Worm (Caenorhabditis elegans) whole organism, L4 larva: ENCODE results near the gene srx-12.

Experiments used
- R02D3.7 ChIP-seq: fragments of 150-350 bp; sonication (generic microtip); optimal IDR thresholded peaks from 3 replicates; lab custom pipeline; 2014; ENCODE audit warnings: missing biosample characterization, missing genetic modification characterization
- T20F7.1 ChIP-seq: fragments of 200-800 bp; sonication (Bioruptor generic); optimal IDR thresholded peaks from 2 replicates; lab custom pipeline; 2018; ENCODE audit warnings: mild to moderate bottlenecking, missing genetic modification characterization, missing compliant biosample characterization
- Y105C5A.15 ChIP-seq: fragments of 200-800 bp; sonication (Bioruptor generic); IDR thresholded peaks from 2 replicates; pipeline ENCODE4 v1.3.6; 2022; ENCODE audit warnings: missing genetic modification characterization, missing compliant biosample characterization
- Y48G9A.11 ChIP-seq: fragments of 200-800 bp; sonication (Bioruptor generic); IDR thresholded peaks from 2 replicates; pipeline ENCODE4 v1.3.6; 2022; ENCODE audit warnings: missing genetic modification reagents, missing genetic modification characterization, missing compliant biosample characterization
- ama-1 ChIP-seq: fragments of 150-350 bp; optimal IDR thresholded peaks from 2 replicates; lab custom pipeline; 2014; ENCODE audit warnings: inconsistent platforms, mixed read lengths
- ceh-32 ChIP-seq: sonication (generic microtip); optimal IDR thresholded peaks from 2 replicates; lab custom pipeline; 2016; ENCODE audit warnings: mild to moderate bottlenecking, missing genetic modification characterization, missing compliant biosample characterization; ENCODE audit not compliant: poor library complexity
- ctbp-1 ChIP-seq: fragments of 200-800 bp; sonication (Bioruptor generic); IDR thresholded peaks from 2 replicates; pipeline ENCODE4 v1.3.6; 2022; ENCODE audit warnings: missing genetic modification reagents, missing genetic modification characterization, missing compliant biosample characterization
- daf-12 ChIP-seq: fragments of 150-350 bp; optimal IDR thresholded peaks from 2 replicates; lab custom pipeline; 2014; ENCODE audit warnings: missing biosample characterization, missing genetic modification reagents, missing genetic modification characterization
- daf-16 ChIP-seq, 3 experiments: sonication (generic microtip); optimal IDR thresholded peaks; 2 replicates each; lab custom pipeline; 2016 to 2017; ENCODE audit warnings: missing genetic modification characterization in 3 of 3, missing genetic modification reagents in 3 of 3, mild to moderate bottlenecking in 2 of 3, missing compliant biosample characterization in 2 of 3, missing biosample characterization in 1 of 3, moderate library complexity in 1 of 3
- dpl-1 ChIP-seq: fragments of 150-350 bp; optimal IDR thresholded peaks from 2 replicates; lab custom pipeline; 2014; ENCODE audit warnings: missing biosample characterization, missing genetic modification reagents, missing genetic modification characterization
- egl-27 ChIP-seq: sonication (generic microtip); optimal IDR thresholded peaks from 3 replicates; lab custom pipeline; 2017; ENCODE audit warnings: missing biosample characterization, missing genetic modification reagents, missing genetic modification characterization
- egl-43 ChIP-seq: fragments of 200-800 bp; sonication (Bioruptor generic); IDR thresholded peaks from 2 replicates; pipeline ENCODE4 v1.3.6; 2022; ENCODE audit warnings: missing genetic modification reagents, missing genetic modification characterization, missing compliant biosample characterization
- hlh-11 ChIP-seq: fragments of 200-800 bp; sonication (Bioruptor generic); optimal IDR thresholded peaks from 2 replicates; lab custom pipeline; 2018; ENCODE audit warnings: mild to moderate bottlenecking, missing genetic modification characterization, missing compliant biosample characterization
- hmg-1.1 ChIP-seq: fragments of 200-800 bp; sonication (Bioruptor generic); IDR thresholded peaks from 2 replicates; pipeline ENCODE4 v1.3.6; 2022; ENCODE audit warnings: missing genetic modification reagents, missing genetic modification characterization, missing compliant biosample characterization
- lin-29 ChIP-seq: fragments of 200-800 bp; sonication (Bioruptor generic); IDR thresholded peaks from 2 replicates; pipeline ENCODE4 v1.3.6; 2022; ENCODE audit warnings: missing genetic modification reagents, missing genetic modification characterization, missing compliant biosample characterization
- lin-38 ChIP-seq: fragments of 200-800 bp; sonication (Bioruptor generic); IDR thresholded peaks from 2 replicates; pipeline ENCODE4 v1.3.6; 2022; ENCODE audit warnings: missing genetic modification reagents, missing genetic modification characterization, missing compliant biosample characterization
- lsy-2 ChIP-seq, 2 experiments: fragments of 150-350 bp in 1 of 2; sonication (generic microtip) in 1 of 2; optimal IDR thresholded peaks; 2 replicates each; lab custom pipeline; 2014 to 2017; ENCODE audit warnings: missing biosample characterization in 2 of 2, missing genetic modification characterization in 2 of 2
- mdl-1 ChIP-seq, 2 experiments: fragments of 150-350 bp in 1 of 2; sonication (generic microtip) in 1 of 2; optimal IDR thresholded peaks; 2 replicates each; lab custom pipeline; 2014 to 2017; ENCODE audit warnings: missing biosample characterization in 2 of 2, missing genetic modification characterization in 2 of 2
- mes-2 ChIP-seq: sonication (generic microtip); optimal IDR thresholded peaks from 2 replicates; lab custom pipeline; 2016; ENCODE audit warnings: missing genotype, mild to moderate bottlenecking, missing genetic modification characterization, missing compliant biosample characterization; ENCODE audit not compliant: poor library complexity, severe bottlenecking
- mxl-2 ChIP-seq: fragments of 200-800 bp; sonication (Bioruptor generic); conservative IDR thresholded peaks from 2 replicates; pipeline ENCODE4 v1.3.6; 2022; ENCODE audit warnings: missing genetic modification reagents, missing genetic modification characterization, missing compliant biosample characterization
- nhr-25 ChIP-seq: sonication (generic microtip); optimal IDR thresholded peaks from 2 replicates; lab custom pipeline; 2017; ENCODE audit warnings: missing genetic modification characterization, mild to moderate bottlenecking, missing compliant biosample characterization, antibody characterized with exemption, moderate library complexity, borderline replicate concordance; ENCODE audit not compliant: insufficient read depth
- nhr-28 ChIP-seq: fragments of 150-350 bp; optimal IDR thresholded peaks from 2 replicates; lab custom pipeline; 2014; ENCODE audit warnings: missing biosample characterization, missing genetic modification characterization
- nhr-41 ChIP-seq: fragments of 200-800 bp; sonication (Bioruptor generic); IDR thresholded peaks from 2 replicates; pipeline ENCODE4 v1.3.6; 2022; ENCODE audit warnings: missing genetic modification reagents, missing genetic modification characterization, missing compliant biosample characterization
- nhr-48 ChIP-seq: sonication (generic microtip); optimal IDR thresholded peaks from 2 replicates; lab custom pipeline; 2016; ENCODE audit warnings: mild to moderate bottlenecking, missing genetic modification characterization, missing compliant biosample characterization
- nhr-76 ChIP-seq: fragments of 150-350 bp; optimal IDR thresholded peaks from 2 replicates; lab custom pipeline; 2014; ENCODE audit warnings: missing biosample characterization, missing genetic modification characterization
- nhr-77 ChIP-seq: fragments of 150-350 bp; optimal IDR thresholded peaks from 2 replicates; lab custom pipeline; 2014; ENCODE audit warnings: missing biosample characterization, missing genetic modification characterization
- pha-4 ChIP-seq, 2 experiments: fragments of 150-350 bp in 1 of 2; fragments of 200-800 bp in 1 of 2; sonication (Bioruptor generic) in 1 of 2; IDR thresholded peaks in 1 of 2; optimal IDR thresholded peaks in 1 of 2; 2 replicates each; pipeline versions ENCODE4 v1.3.6 to Lab custom; 2014 to 2022; ENCODE audit warnings: missing genetic modification characterization in 2 of 2, missing genetic modification reagents in 2 of 2, missing biosample characterization in 1 of 2, missing compliant biosample characterization in 1 of 2
- php-3 ChIP-seq: fragments of 200-800 bp; sonication (Bioruptor generic); IDR thresholded peaks from 2 replicates; pipeline ENCODE4 v1.3.6; 2022; ENCODE audit warnings: missing genetic modification reagents, missing genetic modification characterization, missing compliant biosample characterization
- pqm-1 ChIP-seq: sonication (generic microtip); optimal IDR thresholded peaks from 2 replicates; lab custom pipeline; 2017; ENCODE audit warnings: missing biosample characterization, missing genetic modification characterization
- set-16 ChIP-seq: fragments of 200-800 bp; sonication (Bioruptor generic); IDR thresholded peaks from 2 replicates; pipeline ENCODE4 v1.3.6; 2022; ENCODE audit warnings: missing genetic modification reagents, missing genetic modification characterization, missing compliant biosample characterization
- skn-1 ChIP-seq: fragments of 150-350 bp; optimal IDR thresholded peaks from 2 replicates; lab custom pipeline; 2014; ENCODE audit warnings: missing biosample characterization, missing genetic modification characterization
- unc-39 ChIP-seq: sonication (generic microtip); optimal IDR thresholded peaks from 2 replicates; lab custom pipeline; 2017; ENCODE audit warnings: missing biosample characterization, missing genetic modification characterization
- vab-7 ChIP-seq: fragments of 200-800 bp; sonication (Bioruptor generic); IDR thresholded peaks from 2 replicates; pipeline ENCODE4 v1.3.6; 2022; ENCODE audit warnings: missing genetic modification reagents, missing genetic modification characterization, missing compliant biosample characterization
- zag-1 ChIP-seq: fragments of 150-350 bp; optimal IDR thresholded peaks from 2 replicates; lab custom pipeline; 2014; ENCODE audit warnings: missing biosample characterization, missing genetic modification characterization
- zfp-2 ChIP-seq: sonication (generic microtip); optimal IDR thresholded peaks from 2 replicates; lab custom pipeline; 2016; ENCODE audit warnings: mild to moderate bottlenecking, missing genetic modification characterization, missing compliant biosample characterization
- zfp-3 ChIP-seq: fragments of 200-800 bp; sonication (Bioruptor generic); conservative IDR thresholded peaks from 2 replicates; pipeline ENCODE4 v1.3.6; 2022; ENCODE audit warnings: missing genetic modification reagents, missing genetic modification characterization, missing compliant biosample characterization
- zip-11 ChIP-seq: fragments of 200-800 bp; sonication (Bioruptor generic); IDR thresholded peaks from 2 replicates; pipeline ENCODE4 v1.3.6; 2022; ENCODE audit warnings: missing genetic modification characterization, missing compliant biosample characterization
- zip-2 ChIP-seq: fragments of 150-350 bp; optimal IDR thresholded peaks from 2 replicates; lab custom pipeline; 2014; ENCODE audit warnings: missing biosample characterization, missing genetic modification characterization

The srx-12 gene

ce11 chrIV:1056263-1056942 is 10.6 kb downstream of the srx-12 start, which contains the start of the genes Y55F3AM.13 and mrps-25:
Gene Y55F3AM.13, minus strand, starts transcription at chrIV:1056313.
Gene mrps-25, plus strand, starts transcription at chrIV:1056892.
- TF ChIP-seq Y48G9A.11 = peak; percentile 91
- no peak for TF ChIP-seq zag-1 (tag; lab: Kevin White, UChicago)
- peak; percentile 54 for TF ChIP-seq R02D3.7 (tag; lab: Kevin White, UChicago)
- TF ChIP-seq lin-38 (GFP tag; lab: Robert Waterston, UW) = 0 out of 2 replicates have a peak, but pooled peaks have one; percentile 21
- no peak for TF ChIP-seq mxl-2 (GFP tag; lab: Robert Waterston, UW)
- TF ChIP-seq T20F7.1 (GFP tag; lab: Kevin White, UChicago) = peak; percentile 99
- TF ChIP-seq dpl-1 (GFP tag; lab: Kevin White, UChicago) = peak; percentile 42
- TF ChIP-seq lsy-2 (tag; optimal IDR thresholded peaks at IDR 0.05; lab: Kevin White, UChicago) = peak in 1 of 2 experiments; percentile 59
- TF ChIP-seq, all 104 proteins: peak for 6

- TF ChIP-seq zfp-2 (tag; lab: Kevin White, UChicago) (no peak), nhr-28 (no peak), daf-16 (GFP tag; optimal IDR thresholded peaks at IDR 0.05; lab: Kevin White, UChicago) (no peak), daf-16 (tag; optimal IDR thresholded peaks at IDR 0.05; lab: Kevin White, UChicago) (peak; percentile 7), Y48G9A.11 (peak; percentile 90)
- TF ChIP-seq, all 104 proteins: peak for 2
These were observed 12.7 kb downstream of the srx-12 start for ce11 chrIV:1058504-1058903.

DNA sequence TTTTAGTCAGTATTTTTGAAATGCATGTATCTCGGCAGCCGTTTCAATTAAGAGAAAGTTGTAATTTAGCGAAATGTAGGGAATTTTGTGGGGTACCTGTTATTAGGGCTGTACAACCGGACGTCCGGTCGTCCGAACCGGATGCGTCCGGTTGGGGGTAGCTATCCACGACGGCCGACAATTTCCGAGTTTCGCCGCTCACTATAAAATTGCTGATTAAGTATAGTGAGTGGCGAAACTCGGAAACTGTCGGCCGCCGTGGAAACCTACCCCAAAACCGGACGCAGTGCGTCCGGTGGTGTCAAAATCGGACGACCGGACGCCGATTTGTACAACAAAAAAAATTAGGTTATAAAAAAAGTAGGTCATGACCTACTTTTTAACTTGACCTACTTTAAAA is 15.9 kb downstream of the srx-12 start:
- 0 out of 2 replicates have a peak, but pooled peaks have one; percentile 44 for TF ChIP-seq Y48G9A.11
- 0 out of 2 replicates have a peak, but pooled peaks have one; percentile 20 for TF ChIP-seq lin-38 (GFP tag; lab: Robert Waterston, UW)
- TF ChIP-seq set-16 (GFP tag; lab: Robert Waterston, UW) = 0 out of 2 replicates have a peak, but pooled peaks have one; percentile 8

ce11 chrIV:1063058-1063457 is 17.3 kb downstream of the srx-12 start:
- no peak for TF ChIP-seq zip-11 (GFP tag; lab: Robert Waterston, UW)
- no peak for TF ChIP-seq mdl-1 (tag; optimal IDR thresholded peaks at IDR 0.05; lab: Kevin White, UChicago)
- no peak for TF ChIP-seq daf-16 (GFP tag; optimal IDR thresholded peaks at IDR 0.05; lab: Kevin White, UChicago)
- peak; percentile 6 for TF ChIP-seq daf-16 (tag; optimal IDR thresholded peaks at IDR 0.05; lab: Kevin White, UChicago)
- TF ChIP-seq nhr-41 = no peak
- no peak for TF ChIP-seq lin-29 (GFP tag; lab: Robert Waterston, UW)
- 0 out of 2 replicates have a peak, but pooled peaks have one; percentile 16 for TF ChIP-seq Y48G9A.11

ce11 chrIV:1064289-1064848 is 18.6 kb downstream of the srx-12 start:
- TF ChIP-seq ceh-32 (tag; lab: Kevin White, UChicago) (no peak), egl-27 (tag; lab: Kevin White, UChicago) (no peak), skn-1 (tag; lab: Kevin White, UChicago) (no peak), daf-12 (tag; lab: Kevin White, UChicago) (no peak), T20F7.1 (GFP tag; lab: Kevin White, UChicago) (no peak), mxl-2 (GFP tag; lab: Robert Waterston, UW) (no peak), egl-43 (GFP tag; lab: Robert Waterston, UW) (0 out of 2 replicates have a peak, but pooled peaks have one; percentile 30), ctbp-1 (GFP tag; lab: Robert Waterston, UW) (no peak), nhr-25 (tag; lab: Kevin White, UChicago) (no peak), nhr-76 (tag; lab: Kevin White, UChicago) (no peak), nhr-48 (tag; lab: Kevin White, UChicago) (no peak), mes-2 (no peak), Y105C5A.15 (GFP tag; lab: Robert Waterston, UW) (no peak), zip-2 (tag; lab: Kevin White, UChicago) (no peak), ama-1 (lab: Kevin White, UChicago) (no peak), nhr-28 (no peak), pha-4 (GFP tag; IDR thresholded peaks at IDR 0.05; lab: Robert Waterston, UW) (peak; percentile 26; the same call in 1 of the 2 replicates), pha-4 (tag; optimal IDR thresholded peaks at IDR 0.05; lab: Kevin White, UChicago) (no peak), zfp-3 (GFP tag; lab: Robert Waterston, UW) (no peak), unc-39 (tag; lab: Kevin White, UChicago) (no peak), pqm-1 (tag; lab: Kevin White, UChicago) (no peak), hmg-1.1 (0 out of 2 replicates have a peak, but pooled peaks have one; percentile 22), vab-7 (GFP tag; lab: Robert Waterston, UW) (no peak), mdl-1 (tag; optimal IDR thresholded peaks at IDR 0.05; lab: Kevin White, UChicago) (peak in 1 of 2 experiments; percentile 66), php-3 (0 out of 2 replicates have a peak, but pooled peaks have one; percentile 7), lsy-2 (tag; optimal IDR thresholded peaks at IDR 0.05; lab: Kevin White, UChicago) (no peak), hlh-11 (peak; percentile 85), nhr-77 (tag; lab: Kevin White, UChicago) (no peak)
